Fruit fly (Drosophila melanogaster) whole organism, embryonic: ENCODE data around the gene CG45065.

Experiments
- Ada2b ChIP-seq: fragments of 200-800 bp; sonication (Bioruptor generic); IDR thresholded peaks from 2 replicates; pipeline ENCODE4 v1.3.6; 2022; ENCODE audit warnings: missing biosample characterization, missing genetic modification characterization
- Bdp1 ChIP-seq: fragments of 200-800 bp; sonication (Bioruptor generic); optimal IDR thresholded peaks from 3 replicates; lab custom pipeline; 2016; ENCODE audit warnings: missing biosample characterization, missing genetic modification characterization
- Blimp-1 ChIP-seq: fragments of 200-800 bp; sonication (Bioruptor generic); optimal IDR thresholded peaks from 3 replicates; lab custom pipeline; 2018; ENCODE audit warnings: missing biosample characterization, missing genetic modification characterization, mild to moderate bottlenecking, moderate library complexity, missing genetic modification reagents
- CG10267 ChIP-seq: fragments of 200-800 bp; sonication (Bioruptor generic); optimal IDR thresholded peaks from 2 replicates; lab custom pipeline; 2018; ENCODE audit warnings: missing biosample characterization, mild to moderate bottlenecking, missing genetic modification characterization, moderate library complexity
- CG10321 ChIP-seq: fragments of 200-800 bp; sonication (Bioruptor generic); IDR thresholded peaks from 2 replicates; pipeline ENCODE4 v1.3.6; 2022; ENCODE audit warnings: missing biosample characterization, missing genetic modification characterization
- CG11398 ChIP-seq: fragments of 200-800 bp; sonication (Bioruptor generic); optimal IDR thresholded peaks from 2 replicates; lab custom pipeline; 2016; ENCODE audit warnings: missing biosample characterization, missing genetic modification characterization
- CG12299 ChIP-seq: fragments of 200-800 bp; sonication (Bioruptor generic); optimal IDR thresholded peaks from 2 replicates; lab custom pipeline; 2018; ENCODE audit warnings: missing biosample characterization, mild to moderate bottlenecking, missing genetic modification characterization
- CG15514 ChIP-seq: fragments of 200-800 bp; sonication (Bioruptor generic); optimal IDR thresholded peaks from 3 replicates; lab custom pipeline; 2017; ENCODE audit warnings: missing biosample characterization, missing genetic modification characterization, mild to moderate bottlenecking, moderate library complexity, missing genetic modification reagents
- CG15601 ChIP-seq: fragments of 200-800 bp; sonication (Bioruptor generic); optimal IDR thresholded peaks from 3 replicates; lab custom pipeline; 2019; ENCODE audit warnings: missing biosample characterization, mild to moderate bottlenecking, missing genetic modification characterization, moderate library complexity
- CG1602 ChIP-seq: fragments of 200-800 bp; sonication (Bioruptor generic); optimal IDR thresholded peaks from 3 replicates; lab custom pipeline; 2016; ENCODE audit warnings: missing biosample characterization, missing genetic modification characterization
- CG17359 ChIP-seq: fragments of 200-800 bp; sonication (Bioruptor generic); optimal IDR thresholded peaks from 3 replicates; lab custom pipeline; 2018; ENCODE audit warnings: missing biosample characterization, mild to moderate bottlenecking, missing genetic modification characterization, moderate library complexity
- CG18599 ChIP-seq: fragments of 200-800 bp; sonication (Bioruptor generic); optimal IDR thresholded peaks from 3 replicates; lab custom pipeline; 2017; ENCODE audit warnings: missing biosample characterization, missing genetic modification characterization, mild to moderate bottlenecking, moderate library complexity, missing genetic modification reagents
- CG2120 ChIP-seq: fragments of 200-800 bp; sonication (Bioruptor generic); optimal IDR thresholded peaks from 3 replicates; lab custom pipeline; 2016; ENCODE audit warnings: missing biosample characterization, missing genetic modification characterization
- CG2678 ChIP-seq: fragments of 200-800 bp; sonication (Bioruptor generic); optimal IDR thresholded peaks from 3 replicates; lab custom pipeline; 2019; ENCODE audit warnings: missing biosample characterization, mild to moderate bottlenecking, missing genetic modification characterization, moderate library complexity
- CG30020 ChIP-seq: fragments of 200-800 bp; optimal IDR thresholded peaks from 2 replicates; lab custom pipeline; 2019; ENCODE audit warnings: missing biosample characterization, mild to moderate bottlenecking, missing genetic modification characterization, moderate library complexity
- CG30403 ChIP-seq: fragments of 200-800 bp; sonication (Bioruptor generic); optimal IDR thresholded peaks from 3 replicates; lab custom pipeline; 2016; ENCODE audit warnings: missing biosample characterization, missing genetic modification characterization
- CG31441 ChIP-seq: fragments of 200-800 bp; sonication (Bioruptor generic); IDR thresholded peaks from 2 replicates; pipeline ENCODE4 v1.3.6; 2022; ENCODE audit warnings: missing biosample characterization, missing genetic modification characterization
- CG3281 ChIP-seq: fragments of 200-800 bp; sonication (Bioruptor generic); optimal IDR thresholded peaks from 3 replicates; lab custom pipeline; 2017; ENCODE audit warnings: missing biosample characterization, mild to moderate bottlenecking, missing genetic modification characterization
- CG6689 ChIP-seq: fragments of 200-800 bp; sonication (Bioruptor generic); IDR thresholded peaks from 2 replicates; pipeline ENCODE4 v1.3.6; 2022; ENCODE audit warnings: missing biosample characterization, missing genetic modification characterization
- CG6813 ChIP-seq: fragments of 200-800 bp; sonication (Bioruptor generic); optimal IDR thresholded peaks from 2 replicates; lab custom pipeline; 2017; ENCODE audit warnings: missing biosample characterization, missing genetic modification characterization, mild to moderate bottlenecking, moderate library complexity, missing genetic modification reagents
- CG7745 ChIP-seq: fragments of 200-800 bp; sonication (Bioruptor generic); optimal IDR thresholded peaks from 2 replicates; lab custom pipeline; 2018; ENCODE audit warnings: missing biosample characterization, mild to moderate bottlenecking, missing genetic modification characterization, moderate library complexity
- CG7928 ChIP-seq: fragments of 200-800 bp; sonication (Bioruptor generic); optimal IDR thresholded peaks from 2 replicates; lab custom pipeline; 2017; ENCODE audit warnings: missing biosample characterization, mild to moderate bottlenecking, missing genetic modification characterization
- CG8388 ChIP-seq: fragments of 200-800 bp; sonication (Bioruptor generic); optimal IDR thresholded peaks from 2 replicates; lab custom pipeline; 2019; ENCODE audit warnings: missing biosample characterization, mild to moderate bottlenecking, missing genetic modification characterization, moderate library complexity
- CG9727 ChIP-seq: fragments of 200-800 bp; sonication (Bioruptor generic); optimal IDR thresholded peaks from 3 replicates; lab custom pipeline; 2017; ENCODE audit warnings: missing biosample characterization, mild to moderate bottlenecking, missing genetic modification characterization
- D ChIP-seq, 2 experiments: fragments of 200-800 bp in 1 of 2; fragments of >200 bp in 1 of 2; sonication (Bioruptor generic) in 1 of 2; optimal IDR thresholded peaks; 2 replicates in 1 of 2; 3 replicates in 1 of 2; lab custom pipeline; 2017; ENCODE audit warnings: mild to moderate bottlenecking in 1 of 2, missing biosample characterization in 1 of 2, missing genetic modification characterization in 1 of 2, missing genetic modification reagents in 1 of 2
- D19A ChIP-seq: fragments of 200-800 bp; optimal IDR thresholded peaks from 3 replicates; lab custom pipeline; 2019; ENCODE audit warnings: missing biosample characterization, mild to moderate bottlenecking, missing genetic modification characterization, moderate library complexity
- Dbx ChIP-seq: fragments of 200-800 bp; sonication (Bioruptor generic); IDR thresholded peaks from 3 replicates; pipeline ENCODE4 v1.3.6; 2022; ENCODE audit warnings: missing biosample characterization, missing genetic modification characterization
- Hmr ChIP-seq: fragments of 200-800 bp; sonication (Bioruptor generic); optimal IDR thresholded peaks from 3 replicates; lab custom pipeline; 2017; ENCODE audit warnings: mild to moderate bottlenecking, missing biosample characterization, missing genetic modification reagents, missing genetic modification characterization
- PHDP ChIP-seq: fragments of 200-800 bp; sonication (Bioruptor generic); optimal IDR thresholded peaks from 3 replicates; lab custom pipeline; 2018; ENCODE audit warnings: missing biosample characterization, mild to moderate bottlenecking, missing genetic modification characterization, moderate library complexity
- Usf ChIP-seq: fragments of 200-800 bp; sonication (Bioruptor generic); optimal IDR thresholded peaks from 2 replicates; lab custom pipeline; 2017; ENCODE audit warnings: missing genotype, missing biosample characterization, missing genetic modification characterization
- ara ChIP-seq: fragments of 200-800 bp; sonication (Bioruptor generic); IDR thresholded peaks from 2 replicates; pipeline ENCODE4 v1.3.6; 2022; ENCODE audit warnings: missing biosample characterization, missing genetic modification characterization
- az2 ChIP-seq: fragments of 200-800 bp; sonication (Bioruptor generic); optimal IDR thresholded peaks from 3 replicates; lab custom pipeline; 2016; ENCODE audit warnings: missing biosample characterization, missing genetic modification characterization
- bcd ChIP-seq: fragments of 200-800 bp; sonication (Bioruptor generic); optimal IDR thresholded peaks from 2 replicates; lab custom pipeline; 2017; ENCODE audit warnings: missing biosample characterization, mild to moderate bottlenecking, missing genetic modification characterization
- bsh ChIP-seq, 2 experiments: fragments of 200-800 bp; sonication (Bioruptor generic); optimal IDR thresholded peaks; 2 replicates each; lab custom pipeline; 2017 to 2018; ENCODE audit warnings: mild to moderate bottlenecking in 2 of 2, missing biosample characterization in 2 of 2, missing genetic modification characterization in 2 of 2, moderate library complexity in 1 of 2
- cg ChIP-seq: fragments of 200-800 bp; sonication (Bioruptor generic); optimal IDR thresholded peaks from 3 replicates; lab custom pipeline; 2019; ENCODE audit warnings: missing biosample characterization, mild to moderate bottlenecking, missing genetic modification characterization, moderate library complexity
- crol ChIP-seq: fragments of 200-800 bp; sonication (Bioruptor generic); IDR thresholded peaks from 2 replicates; pipeline ENCODE4 v1.3.6; 2022; ENCODE audit warnings: missing biosample characterization, missing genetic modification characterization
- cwo ChIP-seq: fragments of 200-800 bp; sonication (Bioruptor generic); optimal IDR thresholded peaks from 3 replicates; lab custom pipeline; 2017; ENCODE audit warnings: missing biosample characterization, missing genetic modification characterization, mild to moderate bottlenecking, moderate library complexity, missing genetic modification reagents
- dysf ChIP-seq: fragments of 200-800 bp; sonication (Bioruptor generic); IDR thresholded peaks from 3 replicates; pipeline ENCODE4 v1.3.6; 2022; ENCODE audit warnings: missing biosample characterization, missing genetic modification characterization
- eve ChIP-seq, 2 experiments: fragments of >200 bp; optimal IDR thresholded peaks; 2 replicates each; lab custom pipeline; 2017; ENCODE audit warnings: missing biosample characterization in 2 of 2, missing genetic modification characterization in 2 of 2
- exex ChIP-seq: fragments of 200-800 bp; sonication (Bioruptor generic); optimal IDR thresholded peaks from 4 replicates; lab custom pipeline; 2018; ENCODE audit warnings: missing biosample characterization, mild to moderate bottlenecking, missing genetic modification characterization, moderate library complexity
- fd3F ChIP-seq: fragments of 200-800 bp; sonication (Bioruptor generic); optimal IDR thresholded peaks from 2 replicates; lab custom pipeline; 2018; ENCODE audit warnings: missing biosample characterization, mild to moderate bottlenecking, missing genetic modification characterization, moderate library complexity
- gcm ChIP-seq: fragments of 200-800 bp; sonication (Bioruptor generic); optimal IDR thresholded peaks from 2 replicates; lab custom pipeline; 2019; ENCODE audit warnings: missing biosample characterization, mild to moderate bottlenecking, missing genetic modification characterization, moderate library complexity
- grau ChIP-seq: fragments of 200-800 bp; optimal IDR thresholded peaks from 3 replicates; lab custom pipeline; 2019; ENCODE audit warnings: missing biosample characterization, mild to moderate bottlenecking, missing genetic modification characterization, moderate library complexity
- gsb-n ChIP-seq: fragments of 200-800 bp; sonication (Bioruptor generic); optimal IDR thresholded peaks from 3 replicates; lab custom pipeline; 2018; ENCODE audit warnings: missing biosample characterization, mild to moderate bottlenecking, missing genetic modification characterization
- pb ChIP-seq: fragments of 200-800 bp; sonication (Bioruptor generic); optimal IDR thresholded peaks from 3 replicates; lab custom pipeline; 2016; ENCODE audit warnings: missing biosample characterization, missing genetic modification characterization
- pnt ChIP-seq: fragments of 200-800 bp; sonication (Bioruptor generic); optimal IDR thresholded peaks from 3 replicates; lab custom pipeline; 2016; ENCODE audit warnings: missing biosample characterization, missing genetic modification characterization
- pzg ChIP-seq: fragments of 200-800 bp; sonication (Bioruptor generic); optimal IDR thresholded peaks from 3 replicates; lab custom pipeline; 2018; ENCODE audit warnings: missing biosample characterization, mild to moderate bottlenecking, missing genetic modification characterization, moderate library complexity
- tgo ChIP-seq: fragments of 200-800 bp; sonication (Bioruptor generic); IDR thresholded peaks from 3 replicates; pipeline ENCODE4 v1.3.6; 2022; ENCODE audit warnings: missing biosample characterization, missing genetic modification characterization
- zf30C ChIP-seq: fragments of 200-800 bp; sonication (Bioruptor generic); optimal IDR thresholded peaks from 3 replicates; lab custom pipeline; 2018; ENCODE audit warnings: missing biosample characterization, mild to moderate bottlenecking, missing genetic modification characterization

CG45065 gene

DNA sequence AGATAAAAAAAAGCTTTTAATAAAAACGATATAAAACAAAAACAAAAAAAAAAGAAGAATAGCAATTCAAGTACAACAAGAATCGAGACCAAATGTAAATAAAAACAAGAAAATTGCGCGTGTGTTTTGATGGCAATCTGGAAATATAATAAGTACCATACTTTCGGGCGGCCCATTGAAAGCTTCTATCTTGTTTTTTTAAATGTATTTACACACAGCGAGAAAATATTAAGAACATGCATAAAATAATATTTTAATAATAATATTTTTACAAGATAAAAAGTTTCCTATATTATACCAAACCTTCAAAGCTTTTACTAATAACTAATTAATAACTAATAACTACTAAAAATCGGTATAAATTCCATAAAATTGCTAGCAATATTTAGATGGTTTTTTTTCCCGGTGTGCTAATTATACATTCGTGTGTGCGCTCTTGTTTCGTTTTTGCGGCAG lies 41.9 kb downstream of the CG45065 start (continued):
- TF ChIP-seq D (optimal IDR thresholded peaks at IDR 0.05; lab: Kevin White, UChicago): no peak
- peak; percentile 31 for TF ChIP-seq D (GFP tag; optimal IDR thresholded peaks at IDR 0.05; lab: Kevin White, UChicago)
- TF ChIP-seq pnt (GFP tag; lab: Kevin White, UChicago): no peak
- peak; percentile 7 for TF ChIP-seq CG15601 (tag; lab: Kevin White, UChicago)
- peak; percentile 56; the same call in 2 of the 3 replicates for TF ChIP-seq dysf (GFP tag; lab: Robert Waterston, UW)
- peak; percentile 6 for TF ChIP-seq CG3281
- TF ChIP-seq tgo (GFP tag; lab: Robert Waterston, UW): peak; percentile 56; the same call in 2 of the 3 replicates
- peak; percentile 26 for TF ChIP-seq cwo (GFP tag; lab: Kevin White, UChicago)
- peak; percentile 15 for TF ChIP-seq bcd (GFP tag; lab: Kevin White, UChicago)
- no peak for TF ChIP-seq CG11398
- TF ChIP-seq CG6689 (GFP tag; lab: Robert Waterston, UW): peak; percentile 46
- no peak for TF ChIP-seq Bdp1 (GFP tag; lab: Kevin White, UChicago)
- TF ChIP-seq CG2678 (tag; lab: Kevin White, UChicago): peak; percentile 71
- peak; percentile 56 for TF ChIP-seq gcm (GFP tag; lab: Kevin White, UChicago)
- no peak for TF ChIP-seq cg (GFP tag; lab: Kevin White, UChicago)
- peak; percentile 28 for TF ChIP-seq CG9727 (GFP tag; lab: Kevin White, UChicago)
- TF ChIP-seq CG2120 (GFP tag; lab: Kevin White, UChicago): peak; percentile 0
- no peak for TF ChIP-seq crol (GFP tag; lab: Robert Waterston, UW)
- no peak for TF ChIP-seq exex
- TF ChIP-seq fd3F (GFP tag; lab: Kevin White, UChicago): no peak
- TF ChIP-seq D19A: peak; percentile 30
- no peak for TF ChIP-seq CG12299
- peak; percentile 41; the same call in 1 of the 3 replicates for TF ChIP-seq Dbx
- TF ChIP-seq pb (GFP tag; lab: Kevin White, UChicago): no peak
- peak; percentile 64 for TF ChIP-seq CG31441 (GFP tag; lab: Robert Waterston, UW)
- TF ChIP-seq zf30C (GFP tag; lab: Kevin White, UChicago): peak; percentile 67
- TF ChIP-seq grau (tag; lab: Kevin White, UChicago): peak; percentile 68
- no peak for TF ChIP-seq CG30020 (tag; lab: Kevin White, UChicago)
- TF ChIP-seq CG7928 (GFP tag; lab: Kevin White, UChicago): no peak
- no peak for TF ChIP-seq CG7745
- no peak for TF ChIP-seq pzg (GFP tag; lab: Kevin White, UChicago)
- TF ChIP-seq Blimp-1: peak; percentile 67
- peak; percentile 59 for TF ChIP-seq CG10267 (tag; lab: Kevin White, UChicago)
- peak; percentile 41 for TF ChIP-seq CG17359
- TF ChIP-seq CG18599: peak; percentile 41
- peak; percentile 63 for TF ChIP-seq PHDP (tag; lab: Kevin White, UChicago)
- no peak for TF ChIP-seq Usf
- peak; percentile 43 for TF ChIP-seq CG8388 (GFP tag; lab: Kevin White, UChicago)
- peak; percentile 52 for TF ChIP-seq CG6813 (GFP tag; lab: Kevin White, UChicago)
- TF ChIP-seq Ada2b (GFP tag; lab: Robert Waterston, UW): peak; percentile 49; the same call in 1 of the 2 replicates
- no peak for TF ChIP-seq CG10321
- TF ChIP-seq CG1602 (GFP tag; lab: Kevin White, UChicago): peak; percentile 16
- TF ChIP-seq gsb-n (tag; lab: Kevin White, UChicago): peak; percentile 70
- no peak for TF ChIP-seq eve (GFP tag; optimal IDR thresholded peaks at IDR 0.05; lab: Kevin White, UChicago)
- TF ChIP-seq az2: peak; percentile 38
- TF ChIP-seq Hmr (GFP tag; lab: Kevin White, UChicago): peak; percentile 35
- peak in 1 of 2 experiments; percentile 64 for TF ChIP-seq bsh (GFP tag; optimal IDR thresholded peaks at IDR 0.05; lab: Kevin White, UChicago)
- no peak for TF ChIP-seq ara (GFP tag; lab: Robert Waterston, UW)
- no peak for TF ChIP-seq CG15514 (GFP tag; lab: Kevin White, UChicago)
- peak; percentile 27 for TF ChIP-seq CG30403 (GFP tag; lab: Kevin White, UChicago)
